Worm (Caenorhabditis elegans) whole organism, mixed stage, embryonic: ENCODE measurements around the gene T04A6.3.

Experiments
- bed-3 ChIP-seq: fragments of 200-800 bp; sonication (Bioruptor generic); optimal IDR thresholded peaks from 3 replicates; lab custom pipeline; 2018; ENCODE audit warnings: mild to moderate bottlenecking, missing genetic modification characterization, moderate library complexity, missing compliant biosample characterization
- ceh-39 ChIP-seq: fragments of 150-350 bp; optimal IDR thresholded peaks from 2 replicates; lab custom pipeline; 2014; ENCODE audit warnings: missing biosample characterization, missing genetic modification characterization
- ceh-43 ChIP-seq: fragments of 200-800 bp; sonication (Bioruptor generic); optimal IDR thresholded peaks from 2 replicates; lab custom pipeline; 2018; ENCODE audit warnings: mild to moderate bottlenecking, missing genetic modification characterization, moderate library complexity, missing compliant biosample characterization
- ceh-83 ChIP-seq: fragments of 200-800 bp; sonication (Bioruptor generic); optimal IDR thresholded peaks from 2 replicates; lab custom pipeline; 2018; ENCODE audit warnings: mild to moderate bottlenecking, missing genetic modification characterization, missing compliant biosample characterization
- ces-1 ChIP-seq: fragments of 150-350 bp; optimal IDR thresholded peaks from 2 replicates; lab custom pipeline; 2014; ENCODE audit warnings: missing biosample characterization, missing genetic modification reagents, missing genetic modification characterization
- cnd-1 ChIP-seq: fragments of 200-800 bp; sonication (Bioruptor generic); optimal IDR thresholded peaks from 2 replicates; lab custom pipeline; 2018; ENCODE audit warnings: mild to moderate bottlenecking, missing genetic modification characterization, missing compliant biosample characterization
- elt-1 ChIP-seq: sonication (generic microtip); optimal IDR thresholded peaks from 2 replicates; lab custom pipeline; 2017; ENCODE audit warnings: missing genetic modification characterization, mild to moderate bottlenecking, missing compliant biosample characterization, antibody characterized with exemption, moderate library complexity, borderline replicate concordance; ENCODE audit not compliant: insufficient read depth
- elt-3 ChIP-seq: fragments of 150-350 bp; optimal IDR thresholded peaks from 2 replicates; lab custom pipeline; 2014; ENCODE audit warnings: missing biosample characterization, missing genetic modification characterization
- flh-1 ChIP-seq: fragments of 200-800 bp; sonication (Bioruptor generic); optimal IDR thresholded peaks from 2 replicates; lab custom pipeline; 2018; ENCODE audit warnings: mild to moderate bottlenecking, missing genetic modification characterization, moderate library complexity, missing compliant biosample characterization
- ham-2 ChIP-seq: fragments of 200-800 bp; sonication (Bioruptor generic); optimal IDR thresholded peaks from 2 replicates; lab custom pipeline; 2018; ENCODE audit warnings: mild to moderate bottlenecking, missing genetic modification characterization, missing compliant biosample characterization
- hlh-1 ChIP-seq: fragments of 150-350 bp; optimal IDR thresholded peaks from 2 replicates; lab custom pipeline; 2014; ENCODE audit warnings: missing biosample characterization, missing genetic modification reagents, missing genetic modification characterization
- lin-13 ChIP-seq: fragments of 150-350 bp; optimal IDR thresholded peaks from 2 replicates; lab custom pipeline; 2014; ENCODE audit warnings: missing biosample characterization, missing genetic modification characterization
- lin-32 ChIP-seq: fragments of 200-800 bp; sonication (Bioruptor generic); optimal IDR thresholded peaks from 2 replicates; lab custom pipeline; 2018; ENCODE audit warnings: mild to moderate bottlenecking, missing genetic modification characterization, missing compliant biosample characterization
- lsy-2 ChIP-seq: fragments of 150-350 bp; optimal IDR thresholded peaks from 2 replicates; lab custom pipeline; 2014; ENCODE audit warnings: missing biosample characterization, missing genetic modification characterization
- mep-1 ChIP-seq: fragments of 150-350 bp; optimal IDR thresholded peaks from 2 replicates; lab custom pipeline; 2017; ENCODE audit warnings: missing biosample characterization, missing genetic modification reagents, missing genetic modification characterization, inconsistent platforms
- nhr-12 ChIP-seq: fragments of 150-350 bp; optimal IDR thresholded peaks from 2 replicates; lab custom pipeline; 2014; ENCODE audit warnings: missing biosample characterization, missing genetic modification characterization
- nhr-2 ChIP-seq: fragments of 150-350 bp; optimal IDR thresholded peaks from 2 replicates; lab custom pipeline; 2014; ENCODE audit warnings: missing biosample characterization, missing genetic modification characterization
- nhr-237 ChIP-seq: fragments of 150-350 bp; optimal IDR thresholded peaks from 2 replicates; lab custom pipeline; 2014; ENCODE audit warnings: missing biosample characterization, missing genetic modification characterization
- nhr-28 ChIP-seq: fragments of 150-350 bp; optimal IDR thresholded peaks from 2 replicates; lab custom pipeline; 2014; ENCODE audit warnings: missing biosample characterization, missing genetic modification characterization
- nhr-76 ChIP-seq: sonication (generic microtip); optimal IDR thresholded peaks from 2 replicates; lab custom pipeline; 2017; ENCODE audit warnings: missing biosample characterization, missing genetic modification characterization
- pha-4 ChIP-seq: fragments of 150-350 bp; optimal IDR thresholded peaks from 2 replicates; lab custom pipeline; 2018; ENCODE audit warnings: missing biosample characterization, missing genetic modification reagents, missing genetic modification characterization
- sem-2 ChIP-seq: fragments of 200-800 bp; sonication (Bioruptor generic); optimal IDR thresholded peaks from 2 replicates; lab custom pipeline; 2018; ENCODE audit warnings: mild to moderate bottlenecking, missing genetic modification characterization, missing compliant biosample characterization
- snpc-4 ChIP-seq: fragments of 150-350 bp; optimal IDR thresholded peaks from 2 replicates; lab custom pipeline; 2014; ENCODE audit warnings: missing biosample characterization, missing genetic modification characterization
- sptf-1 ChIP-seq: sonication (generic microtip); optimal IDR thresholded peaks from 2 replicates; lab custom pipeline; 2017; ENCODE audit warnings: mild to moderate bottlenecking, missing genetic modification characterization, moderate library complexity, missing compliant biosample characterization
- unc-120 ChIP-seq: sonication (generic microtip); optimal IDR thresholded peaks from 2 replicates; lab custom pipeline; 2017; ENCODE audit warnings: missing genetic modification characterization, missing compliant biosample characterization; ENCODE audit not compliant: poor library complexity, severe bottlenecking
- unc-39 ChIP-seq: fragments of 150-350 bp; optimal IDR thresholded peaks from 2 replicates; lab custom pipeline; 2014; ENCODE audit warnings: missing biosample characterization, missing genetic modification characterization
- unc-62 ChIP-seq: fragments of 150-350 bp; optimal IDR thresholded peaks from 2 replicates; lab custom pipeline; 2014; ENCODE audit warnings: missing biosample characterization, missing genetic modification reagents, missing genetic modification characterization
- zip-8 ChIP-seq: fragments of 150-350 bp; optimal IDR thresholded peaks from 2 replicates; lab custom pipeline; 2014; ENCODE audit warnings: missing biosample characterization, missing genetic modification characterization
- ztf-11 ChIP-seq: fragments of 150-350 bp; optimal IDR thresholded peaks from 2 replicates; lab custom pipeline; 2014; ENCODE audit warnings: missing biosample characterization, missing genetic modification characterization

T04A6.3 gene

ce11 chrIII:7608223-7608622 lies at the start of gene T04A6.3:
Gene T04A6.3 (minus strand): TSS chrIII:7608323.
- TF ChIP-seq lsy-2 (tag; lab: Kevin White, UChicago) (no peak), sptf-1 (tag; lab: Kevin White, UChicago) (no peak), pha-4 (no peak), nhr-76 (tag; lab: Kevin White, UChicago) (no peak), unc-62 (GFP tag; lab: Kevin White, UChicago) (no peak), unc-120 (tag; lab: Kevin White, UChicago) (no peak), zip-8 (tag; lab: Kevin White, UChicago) (no peak), unc-39 (no peak), cnd-1 (tag; lab: Kevin White, UChicago) (no peak), sem-2 (GFP tag; lab: Kevin White, UChicago) (no peak), snpc-4 (tag; lab: Kevin White, UChicago) (no peak), ham-2 (GFP tag; lab: Kevin White, UChicago) (no peak), nhr-28 (tag; lab: Kevin White, UChicago) (no peak), nhr-12 (no peak), mep-1 (tag; lab: Kevin White, UChicago) (no peak), bed-3 (GFP tag; lab: Kevin White, UChicago) (no peak), lin-32 (GFP tag; lab: Kevin White, UChicago) (no peak), nhr-2 (no peak), ztf-11 (no peak)

- TF ChIP-seq lsy-2 (tag; lab: Kevin White, UChicago) (no peak), nhr-2 (no peak), elt-3 (tag; lab: Kevin White, UChicago) (no peak), pha-4 (no peak), nhr-28 (tag; lab: Kevin White, UChicago) (no peak), ceh-83 (no peak), lin-32 (GFP tag; lab: Kevin White, UChicago) (no peak), unc-62 (GFP tag; lab: Kevin White, UChicago) (peak; percentile 34), lin-13 (no peak), cnd-1 (tag; lab: Kevin White, UChicago) (peak; percentile 10), zip-8 (tag; lab: Kevin White, UChicago) (no peak), snpc-4 (tag; lab: Kevin White, UChicago) (no peak), ces-1 (GFP tag; lab: Kevin White, UChicago) (no peak), ceh-39 (no peak), ceh-43 (GFP tag; lab: Kevin White, UChicago) (no peak), unc-120 (tag; lab: Kevin White, UChicago) (no peak), hlh-1 (tag; lab: Kevin White, UChicago) (peak; percentile 23)
Measured at ce11 chrIII:7656474-7656873, 48.4 kb upstream of the T04A6.3 start, which contains the start of gene ZK783.7. Gene ZK783.7 (plus strand): TSS chrIII:7656719.

ce11 chrIII:7655932-7656331 lies 47.8 kb upstream of the T04A6.3 start, which contains the start of gene baz-2:
Gene baz-2 (minus strand): TSS chrIII:7656032.
- no peak for TF ChIP-seq nhr-237 (tag; lab: Kevin White, UChicago)
- peak; percentile 40 for TF ChIP-seq ces-1 (GFP tag; lab: Kevin White, UChicago)

- TF ChIP-seq lin-32 (GFP tag; lab: Kevin White, UChicago), result no peak
- TF ChIP-seq bed-3 (GFP tag; lab: Kevin White, UChicago), result no peak
- no peak for TF ChIP-seq ceh-83
Measured at ce11 chrIII:7655498-7655897, 47.4 kb upstream of the T04A6.3 start.

ce11 chrIII:7648841-7649240 lies 40.7 kb upstream of the T04A6.3 start:
- no peak for TF ChIP-seq ham-2 (GFP tag; lab: Kevin White, UChicago)
- no peak for TF ChIP-seq lin-32 (GFP tag; lab: Kevin White, UChicago)

- TF ChIP-seq nhr-76 (tag; lab: Kevin White, UChicago) (no peak), ceh-39 (no peak), elt-1 (tag; lab: Kevin White, UChicago) (peak; percentile 67), flh-1 (GFP tag; lab: Kevin White, UChicago) (no peak)
Measured at ce11 chrIII:7645075-7645474, 37.0 kb upstream of the T04A6.3 start.
